Fruit fly (Drosophila melanogaster) whole organism, embryonic: ENCODE data around the gene mRRF2.
A peak's percentile ranks its signal among the peaks of the same experiment; 100 is the strongest.

Source experiments
- ATbp ChIP-seq: fragments of 200-800 bp; sonication (Bioruptor generic); optimal IDR thresholded peaks from 2 replicates; lab custom pipeline; 2017; ENCODE audit warnings: missing biosample characterization, mild to moderate bottlenecking, missing genetic modification characterization, missing genetic modification reagents
- Ada2b ChIP-seq: fragments of 200-800 bp; sonication (Bioruptor generic); IDR thresholded peaks from 2 replicates; pipeline ENCODE4 v1.3.6; 2022; ENCODE audit warnings: missing biosample characterization, missing genetic modification characterization
- Atf-2 ChIP-seq: fragments of 200-800 bp; sonication (Bioruptor generic); optimal IDR thresholded peaks from 2 replicates; lab custom pipeline; 2016; ENCODE audit warnings: missing biosample characterization, missing genetic modification characterization
- Awh ChIP-seq: fragments of 200-800 bp; sonication (Bioruptor generic); IDR thresholded peaks from 2 replicates; pipeline ENCODE4, ENCODE4 v1.3.6; 2022; ENCODE audit warnings: missing biosample characterization, missing genetic modification characterization
- Bgb ChIP-seq: fragments of 200-800 bp; sonication (Bioruptor generic); IDR thresholded peaks from 2 replicates; pipeline ENCODE4 v1.3.6; 2022; ENCODE audit warnings: missing biosample characterization, missing genetic modification characterization; ENCODE audit not compliant: partially characterized antibody
- CG10979 ChIP-seq: fragments of 200-800 bp; sonication (Bioruptor generic); optimal IDR thresholded peaks from 2 replicates; lab custom pipeline; 2018; ENCODE audit warnings: missing biosample characterization, mild to moderate bottlenecking, missing genetic modification characterization, moderate library complexity
- CG11723 ChIP-seq: fragments of 200-800 bp; sonication (Bioruptor generic); optimal IDR thresholded peaks from 2 replicates; lab custom pipeline; 2017; ENCODE audit warnings: missing biosample characterization, mild to moderate bottlenecking, missing genetic modification characterization
- CG12769 ChIP-seq: fragments of 200-800 bp; sonication (Bioruptor generic); optimal IDR thresholded peaks from 2 replicates; lab custom pipeline; 2019; ENCODE audit warnings: missing biosample characterization, mild to moderate bottlenecking, missing genetic modification characterization, moderate library complexity
- CG13775 ChIP-seq: fragments of 200-800 bp; sonication (Bioruptor generic); optimal IDR thresholded peaks from 3 replicates; lab custom pipeline; 2017; ENCODE audit warnings: missing biosample characterization, mild to moderate bottlenecking, missing genetic modification characterization
- CG13894 ChIP-seq: fragments of 200-800 bp; sonication (Bioruptor generic); optimal IDR thresholded peaks from 3 replicates; lab custom pipeline; 2018; ENCODE audit warnings: missing biosample characterization, mild to moderate bottlenecking, missing genetic modification characterization, moderate library complexity
- CG14965 ChIP-seq: fragments of 200-800 bp; sonication (Bioruptor generic); optimal IDR thresholded peaks from 2 replicates; lab custom pipeline; 2016; ENCODE audit warnings: missing biosample characterization, missing genetic modification characterization, borderline replicate concordance
- CG16813 ChIP-seq: fragments of 200-800 bp; sonication (Bioruptor generic); IDR thresholded peaks from 3 replicates; pipeline ENCODE4 v1.3.6; 2022; ENCODE audit warnings: missing biosample characterization, missing genetic modification characterization; ENCODE audit not compliant: partially characterized antibody
- CG17186 ChIP-seq: fragments of 200-800 bp; sonication (Bioruptor generic); optimal IDR thresholded peaks from 3 replicates; lab custom pipeline; 2017; ENCODE audit warnings: missing biosample characterization, missing genetic modification reagents, missing genetic modification characterization
- CG17359 ChIP-seq: fragments of 200-800 bp; sonication (Bioruptor generic); optimal IDR thresholded peaks from 3 replicates; lab custom pipeline; 2018; ENCODE audit warnings: missing biosample characterization, mild to moderate bottlenecking, missing genetic modification characterization, moderate library complexity
- CG3065 ChIP-seq: fragments of 200-800 bp; sonication (Bioruptor generic); optimal IDR thresholded peaks from 2 replicates; lab custom pipeline; 2016; ENCODE audit warnings: missing biosample characterization, missing genetic modification characterization
- CG31388 ChIP-seq: fragments of 200-800 bp; sonication (Bioruptor generic); optimal IDR thresholded peaks from 2 replicates; lab custom pipeline; 2016; ENCODE audit warnings: missing biosample characterization, missing genetic modification characterization
- CG31441 ChIP-seq: fragments of 200-800 bp; sonication (Bioruptor generic); IDR thresholded peaks from 2 replicates; pipeline ENCODE4 v1.3.6; 2022; ENCODE audit warnings: missing biosample characterization, missing genetic modification characterization
- CG4360 ChIP-seq: fragments of 200-800 bp; sonication (Bioruptor generic); IDR thresholded peaks from 2 replicates; pipeline ENCODE4 v1.3.6; 2022; ENCODE audit warnings: missing biosample characterization, missing genetic modification characterization
- CG6654 ChIP-seq: fragments of 200-800 bp; sonication (Bioruptor generic); optimal IDR thresholded peaks from 2 replicates; lab custom pipeline; 2017; ENCODE audit warnings: missing biosample characterization, mild to moderate bottlenecking, missing genetic modification characterization
- CG6689 ChIP-seq: fragments of 200-800 bp; sonication (Bioruptor generic); IDR thresholded peaks from 2 replicates; pipeline ENCODE4 v1.3.6; 2022; ENCODE audit warnings: missing biosample characterization, missing genetic modification characterization
- CG6854 ChIP-seq: fragments of 200-800 bp; sonication (Bioruptor generic); optimal IDR thresholded peaks from 3 replicates; lab custom pipeline; 2017; ENCODE audit warnings: missing biosample characterization, mild to moderate bottlenecking, missing genetic modification characterization
- CG8478 ChIP-seq: fragments of >200 bp; optimal IDR thresholded peaks from 2 replicates; lab custom pipeline; 2018
- CG9727 ChIP-seq: fragments of 200-800 bp; sonication (Bioruptor generic); optimal IDR thresholded peaks from 3 replicates; lab custom pipeline; 2017; ENCODE audit warnings: missing biosample characterization, mild to moderate bottlenecking, missing genetic modification characterization
- CHES-1-like ChIP-seq: fragments of 200-800 bp; sonication (Bioruptor generic); optimal IDR thresholded peaks from 2 replicates; lab custom pipeline; 2016; ENCODE audit warnings: missing biosample characterization, missing genetic modification characterization
- Doc3 ChIP-seq: fragments of 200-800 bp; sonication (Bioruptor generic); IDR thresholded peaks from 3 replicates; pipeline ENCODE4 v1.3.6; 2022; ENCODE audit warnings: missing biosample characterization, missing genetic modification characterization; ENCODE audit not compliant: partially characterized antibody
- Hr39 ChIP-seq: fragments of >200 bp; optimal IDR thresholded peaks from 2 replicates; lab custom pipeline; 2017
- Lhr ChIP-seq: fragments of 200-800 bp; sonication (Bioruptor generic); optimal IDR thresholded peaks from 3 replicates; lab custom pipeline; 2017; ENCODE audit warnings: mild to moderate bottlenecking, missing biosample characterization, missing genetic modification reagents, missing genetic modification characterization
- Mrtf ChIP-seq: fragments of 200-800 bp; sonication (Bioruptor generic); IDR thresholded peaks from 3 replicates; pipeline ENCODE4 v1.3.6; 2022; ENCODE audit warnings: missing biosample characterization, missing genetic modification characterization
- NFAT ChIP-seq: fragments of 200-800 bp; sonication (Bioruptor generic); IDR thresholded peaks from 2 replicates; pipeline ENCODE4 v1.3.6; 2022; ENCODE audit warnings: missing biosample characterization, missing genetic modification characterization
- PHDP ChIP-seq: fragments of 200-800 bp; sonication (Bioruptor generic); optimal IDR thresholded peaks from 3 replicates; lab custom pipeline; 2018; ENCODE audit warnings: missing biosample characterization, mild to moderate bottlenecking, missing genetic modification characterization, moderate library complexity
- Six4 ChIP-seq: fragments of 200-800 bp; sonication (Bioruptor generic); optimal IDR thresholded peaks from 2 replicates; lab custom pipeline; 2016; ENCODE audit warnings: missing biosample characterization, missing genetic modification characterization
- Sox100B ChIP-seq: fragments of 200-800 bp; sonication (Bioruptor generic); optimal IDR thresholded peaks from 3 replicates; lab custom pipeline; 2018; ENCODE audit warnings: missing biosample characterization, mild to moderate bottlenecking, missing genetic modification characterization
- Xbp1 ChIP-seq: fragments of 200-800 bp; sonication (Bioruptor generic); optimal IDR thresholded peaks from 3 replicates; lab custom pipeline; 2016; ENCODE audit warnings: missing biosample characterization, mild to moderate bottlenecking, missing genetic modification characterization
- bsh ChIP-seq, 2 experiments: fragments of 200-800 bp; sonication (Bioruptor generic); optimal IDR thresholded peaks; 2 replicates each; lab custom pipeline; 2017 to 2018; ENCODE audit warnings: mild to moderate bottlenecking in 2 of 2, missing biosample characterization in 2 of 2, missing genetic modification characterization in 2 of 2, moderate library complexity in 1 of 2
- caup ChIP-seq: fragments of 200-800 bp; sonication (Bioruptor generic); optimal IDR thresholded peaks from 3 replicates; lab custom pipeline; 2017; ENCODE audit warnings: missing biosample characterization, mild to moderate bottlenecking, missing genetic modification characterization, moderate library complexity; ENCODE audit not compliant: severe bottlenecking
- chif ChIP-seq, 2 experiments: fragments of 200-800 bp; sonication (Bioruptor generic); optimal IDR thresholded peaks; 3 replicates each; lab custom pipeline; 2016; ENCODE audit warnings: missing biosample characterization in 2 of 2, missing genetic modification characterization in 2 of 2
- dm ChIP-seq: fragments of 200-800 bp; sonication (Bioruptor generic); optimal IDR thresholded peaks from 3 replicates; lab custom pipeline; 2016; ENCODE audit warnings: missing biosample characterization, missing genetic modification characterization
- grn ChIP-seq: fragments of 200-800 bp; sonication (Bioruptor generic); optimal IDR thresholded peaks from 3 replicates; lab custom pipeline; 2017; ENCODE audit warnings: missing biosample characterization, missing genetic modification characterization
- gsb ChIP-seq: fragments of 200-800 bp; sonication (Bioruptor generic); IDR thresholded peaks from 2 replicates; pipeline ENCODE4 v1.3.6; 2022; ENCODE audit warnings: missing biosample characterization, missing genetic modification characterization
- hth ChIP-seq: fragments of >200 bp; optimal IDR thresholded peaks from 2 replicates; lab custom pipeline; 2017; ENCODE audit warnings: inconsistent platforms
- kay ChIP-seq: fragments of 200-800 bp; sonication (Bioruptor generic); optimal IDR thresholded peaks from 2 replicates; lab custom pipeline; 2016; ENCODE audit warnings: missing biosample characterization, missing genetic modification characterization
- ken ChIP-seq: fragments of 200-800 bp; sonication (Bioruptor generic); IDR thresholded peaks from 3 replicates; pipeline ENCODE4 v1.3.6; 2022; ENCODE audit warnings: missing biosample characterization, missing genetic modification characterization
- lmd ChIP-seq: fragments of 200-800 bp; sonication (Bioruptor generic); IDR thresholded peaks from 2 replicates; pipeline ENCODE4 v1.3.6; 2022; ENCODE audit warnings: missing biosample characterization, missing genetic modification characterization
- oc ChIP-seq: fragments of 200-800 bp; sonication (Bioruptor generic); optimal IDR thresholded peaks from 2 replicates; lab custom pipeline; 2018; ENCODE audit warnings: missing biosample characterization, mild to moderate bottlenecking, missing genetic modification characterization, moderate library complexity
- prd ChIP-seq, 3 experiments: fragments of >200 bp in 2 of 3; fragments of 200-800 bp in 1 of 3; sonication (Bioruptor generic) in 1 of 3; optimal IDR thresholded peaks in 2 of 3; IDR thresholded peaks in 1 of 3; 2 replicates in 2 of 3; 3 replicates in 1 of 3; pipeline versions ENCODE4 v1.3.6 to Lab custom; 2017 to 2022; ENCODE audit warnings: missing biosample characterization in 1 of 3, missing genetic modification characterization in 1 of 3
- rib ChIP-seq: fragments of 200-800 bp; sonication (Bioruptor generic); IDR thresholded peaks from 2 replicates; pipeline ENCODE4 v1.3.6; 2022; ENCODE audit warnings: missing biosample characterization, missing genetic modification characterization
- sima ChIP-seq: fragments of 200-800 bp; sonication (Bioruptor generic); optimal IDR thresholded peaks from 2 replicates; lab custom pipeline; 2016; ENCODE audit warnings: missing biosample characterization, missing genetic modification characterization
- trem ChIP-seq: fragments of 200-800 bp; optimal IDR thresholded peaks from 3 replicates; lab custom pipeline; 2019; ENCODE audit warnings: missing biosample characterization, mild to moderate bottlenecking, missing genetic modification characterization, moderate library complexity
- trh ChIP-seq: fragments of 200-800 bp; sonication (Bioruptor generic); optimal IDR thresholded peaks from 2 replicates; lab custom pipeline; 2016; ENCODE audit warnings: missing biosample characterization, missing genetic modification characterization
- zfh2 ChIP-seq: fragments of 200-800 bp; sonication (Bioruptor generic); optimal IDR thresholded peaks from 2 replicates; lab custom pipeline; 2016; ENCODE audit warnings: missing biosample characterization, missing genetic modification characterization

The mRRF2 gene

DNA sequence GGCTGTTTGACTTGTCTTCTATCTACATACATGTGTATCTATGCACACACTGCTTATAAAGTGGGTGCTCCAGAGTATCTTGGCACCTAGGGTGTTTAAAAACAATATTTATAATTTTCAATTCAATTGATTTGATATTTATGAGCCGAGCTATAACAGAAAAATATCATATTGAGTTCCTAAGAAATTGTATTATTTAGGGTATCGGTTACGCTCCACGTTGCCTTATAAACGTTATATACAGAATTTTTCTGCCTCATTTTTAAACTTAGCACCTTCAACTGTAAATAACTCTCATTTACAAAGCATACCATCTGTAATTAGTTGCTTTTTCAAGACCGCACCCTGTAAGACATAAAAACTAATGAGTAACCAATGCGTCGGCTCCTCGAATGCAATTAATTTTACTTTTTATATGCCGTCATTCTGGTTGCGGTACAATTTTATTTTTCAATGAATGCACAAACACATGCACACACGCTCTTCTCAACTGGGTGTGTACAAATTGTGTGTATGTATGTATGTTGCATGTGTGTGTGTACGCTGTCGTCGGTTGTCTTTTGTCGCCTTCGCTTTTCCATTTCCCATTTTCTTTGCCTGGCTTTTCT, 22.7 kb upstream of the mRRF2 start (continued):
- TF ChIP-seq Lhr (GFP tag; lab: Kevin White, UChicago) (peak; percentile 71), CG16813 (no peak), Six4 (GFP tag; lab: Kevin White, UChicago) (peak; percentile 51), CG4360 (peak; percentile 40; the same call in 1 of the 2 replicates), CG10979 (peak; percentile 86), Awh (GFP tag; lab: Robert Waterston, UW) (0 out of 2 replicates have a peak, but pooled peaks have one; percentile 14), sima (no peak), CG31441 (peak; percentile 82), CG12769 (tag; lab: Kevin White, UChicago) (no peak), gsb (no peak), Doc3 (GFP tag; lab: Robert Waterston, UW) (no peak), hth (lab: Kevin White, UChicago) (no peak), Atf-2 (GFP tag; lab: Kevin White, UChicago) (peak; percentile 57), trh (GFP tag; lab: Kevin White, UChicago) (peak; percentile 22), bsh (GFP tag; optimal IDR thresholded peaks at IDR 0.05; lab: Kevin White, UChicago) (peak; percentile 50 to 70), kay (GFP tag; lab: Kevin White, UChicago) (peak; percentile 25), CG8478 (lab: Kevin White, UChicago) (no peak), CHES-1-like (GFP tag; lab: Kevin White, UChicago) (no peak), chif (GFP tag; optimal IDR thresholded peaks at IDR 0.05; lab: Kevin White, UChicago) (peak; percentile 41 to 42), CG3065 (GFP tag; lab: Kevin White, UChicago) (peak; percentile 28), CG31388 (GFP tag; lab: Kevin White, UChicago) (no peak), Sox100B (GFP tag; lab: Kevin White, UChicago) (peak; percentile 81), CG17186 (GFP tag; lab: Kevin White, UChicago) (peak; percentile 52), prd (optimal IDR thresholded peaks at IDR 0.05; lab: Kevin White, UChicago) (no peak), prd (GFP tag; IDR thresholded peaks at IDR 0.05; lab: Robert Waterston, UW) (peak; percentile 31; the same call in 1 of the 3 replicates), NFAT (GFP tag; lab: Robert Waterston, UW) (no peak), ken (0 out of 3 replicates have a peak, but pooled peaks have one; percentile 55), Hr39 (lab: Kevin White, UChicago) (no peak), zfh2 (GFP tag; lab: Kevin White, UChicago) (no peak), Ada2b (GFP tag; lab: Robert Waterston, UW) (0 out of 2 replicates have a peak, but pooled peaks have one; percentile 13), CG9727 (GFP tag; lab: Kevin White, UChicago) (peak; percentile 83), CG13894 (tag; lab: Kevin White, UChicago) (no peak), Mrtf (no peak), CG11723 (GFP tag; lab: Kevin White, UChicago) (peak; percentile 42), dm (GFP tag; lab: Kevin White, UChicago) (peak; percentile 9), CG6654 (GFP tag; lab: Kevin White, UChicago) (peak; percentile 36), PHDP (tag; lab: Kevin White, UChicago) (peak; percentile 65), Xbp1 (GFP tag; lab: Kevin White, UChicago) (peak; percentile 64), oc (tag; lab: Kevin White, UChicago) (peak; percentile 51), CG13775 (peak; percentile 63), rib (GFP tag; lab: Robert Waterston, UW) (no peak), grn (GFP tag; lab: Kevin White, UChicago) (peak; percentile 31), ATbp (GFP tag; lab: Kevin White, UChicago) (peak; percentile 68), caup (peak; percentile 46), trem (tag; lab: Kevin White, UChicago) (peak; percentile 52), CG6854 (GFP tag; lab: Kevin White, UChicago) (no peak), Bgb (GFP tag; lab: Robert Waterston, UW) (no peak), CG14965 (GFP tag; lab: Kevin White, UChicago) (no peak), lmd (GFP tag; lab: Robert Waterston, UW) (peak; percentile 30; the same call in 1 of the 2 replicates), CG17359 (tag; lab: Kevin White, UChicago) (peak; percentile 47), CG6689 (GFP tag; lab: Robert Waterston, UW) (peak; percentile 35; the same call in 1 of the 2 replicates)
